Worm (Caenorhabditis elegans): ENCODE results near the gene gst-34.

DNA sequence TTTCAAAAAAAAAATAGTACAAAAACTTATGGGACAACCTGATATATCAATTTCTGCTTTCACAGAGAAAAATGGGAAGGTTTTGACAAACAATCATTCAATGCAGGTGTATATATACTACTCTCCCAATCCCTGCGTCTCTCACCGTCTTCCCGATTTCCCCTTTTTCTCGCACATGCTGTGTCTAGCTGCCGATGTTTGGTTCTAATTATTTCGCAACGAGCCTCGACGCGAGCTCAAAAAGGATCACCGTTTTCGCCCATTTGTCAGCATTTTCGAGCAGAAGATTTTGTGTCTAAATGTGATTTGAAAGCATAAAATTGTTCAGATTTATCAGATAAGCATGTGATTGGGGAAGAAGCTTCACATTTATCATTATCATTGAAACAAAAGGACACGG, 9.9 kb downstream of the gst-34 start:
- TF ChIP-seq klf-2 (GFP tag; conservative IDR thresholded peaks at IDR 0.05) (no peak), flt-1 (GFP tag; IDR thresholded peaks at IDR 0.05) (no peak), cog-1 (tag; optimal IDR thresholded peaks at IDR 0.05) (no peak), ztf-23 (GFP tag; IDR thresholded peaks at IDR 0.05) (no peak), med-1 (GFP tag; optimal IDR thresholded peaks at IDR 0.05; ENCODE audit: insufficient read depth) (no peak), T22C8.4 (GFP tag; IDR thresholded peaks at IDR 0.05) (no peak), tab-1 (GFP tag; IDR thresholded peaks at IDR 0.05) (no peak), ztf-29 (GFP tag; IDR thresholded peaks at IDR 0.05) (no peak)
